Fruit fly (Drosophila melanogaster): ENCODE data around the gene wts.

wts gene

dm6 chr3R:30797323-30797911, 9.0 kb downstream of the wts start (continued):
- TF ChIP-seq CG14860 (GFP tag; IDR thresholded peaks at IDR 0.05; ENCODE audit: partially characterized antibody), result peak; percentile 73; the same call in 2 of the 3 replicates
- no peak for TF ChIP-seq CG9876 (GFP tag; optimal IDR thresholded peaks at IDR 0.05)
- no peak for TF ChIP-seq CG4707 (GFP tag; optimal IDR thresholded peaks at IDR 0.05)
- TF ChIP-seq phol (tag; optimal IDR thresholded peaks at IDR 0.05), result peak; percentile 73
- TF ChIP-seq exex (tag; optimal IDR thresholded peaks at IDR 0.05), result no peak
- TF ChIP-seq grn (GFP tag; optimal IDR thresholded peaks at IDR 0.05), result no peak
- peak; percentile 58; the same call in 1 of the 3 replicates for TF ChIP-seq CG11560 (tag; IDR thresholded peaks at IDR 0.05)
- no peak for TF ChIP-seq tll (GFP tag; optimal IDR thresholded peaks at IDR 0.05)
- peak; percentile 34 for TF ChIP-seq trem (tag; optimal IDR thresholded peaks at IDR 0.05)
- TF ChIP-seq tap (tag; optimal IDR thresholded peaks at IDR 0.05), result no peak
- no peak for TF ChIP-seq pum (GFP tag; optimal IDR thresholded peaks at IDR 0.05)
- TF ChIP-seq CG3838 (GFP tag; optimal IDR thresholded peaks at IDR 0.05), result no peak
- TF ChIP-seq sqz (GFP tag; optimal IDR thresholded peaks at IDR 0.05), result no peak
- no peak for TF ChIP-seq mirr (GFP tag; optimal IDR thresholded peaks at IDR 0.05)
- TF ChIP-seq ems (GFP tag; optimal IDR thresholded peaks at IDR 0.05), result peak; percentile 36
- TF ChIP-seq gfzf (GFP tag; optimal IDR thresholded peaks at IDR 0.05), result no peak
- TF ChIP-seq CG6175 (GFP tag; IDR thresholded peaks at IDR 0.05), result no peak; the same call in 2 of the 3 replicates
- TF ChIP-seq dmrt99B (tag; optimal IDR thresholded peaks at IDR 0.05), result peak; percentile 82
- peak; percentile 29 for TF ChIP-seq NfI (GFP tag; optimal IDR thresholded peaks at IDR 0.05)
- no peak for TF ChIP-seq lov (optimal IDR thresholded peaks at IDR 0.05)
- no peak for TF ChIP-seq lov (GFP tag; IDR thresholded peaks at IDR 0.05)
- no peak for TF ChIP-seq psq (GFP tag; optimal IDR thresholded peaks at IDR 0.05)
- TF ChIP-seq bcd (GFP tag; optimal IDR thresholded peaks at IDR 0.05), result peak; percentile 67
- TF ChIP-seq CG5245 (GFP tag; optimal IDR thresholded peaks at IDR 0.05), result peak; percentile 35
- TF ChIP-seq Nf-YA (GFP tag; IDR thresholded peaks at IDR 0.05), result no peak
- peak; percentile 43 for TF ChIP-seq CG3407 (GFP tag; optimal IDR thresholded peaks at IDR 0.05)
- TF ChIP-seq CG34376 (GFP tag; optimal IDR thresholded peaks at IDR 0.05), result no peak
- no peak for TF ChIP-seq tio (GFP tag; optimal IDR thresholded peaks at IDR 0.05)
- TF ChIP-seq ase (GFP tag; IDR thresholded peaks at IDR 0.05), result peak; percentile 56; the same call in 1 of the 3 replicates
- peak; percentile 52 for TF ChIP-seq Deaf1 (tag; optimal IDR thresholded peaks at IDR 0.05)
- TF ChIP-seq br (optimal IDR thresholded peaks at IDR 0.05), result no peak
- TF ChIP-seq CG2129 (GFP tag; IDR thresholded peaks at IDR 0.05; ENCODE audit: partially characterized antibody), result no peak
- 0 out of 2 replicates have a peak, but pooled peaks have one; percentile 24 for TF ChIP-seq Bgb (GFP tag; IDR thresholded peaks at IDR 0.05; ENCODE audit: partially characterized antibody)
- no peak for TF ChIP-seq CG16779 (GFP tag; IDR thresholded peaks at IDR 0.05)
- no peak for TF ChIP-seq gcm2 (GFP tag; optimal IDR thresholded peaks at IDR 0.05)
- TF ChIP-seq z (GFP tag; IDR thresholded peaks at IDR 0.05), result no peak
- no peak for TF ChIP-seq Hand (GFP tag; optimal IDR thresholded peaks at IDR 0.05)
- peak; percentile 70 for TF ChIP-seq Hmr (GFP tag; optimal IDR thresholded peaks at IDR 0.05)
- TF ChIP-seq CG16813 (GFP tag; IDR thresholded peaks at IDR 0.05; ENCODE audit: partially characterized antibody), result peak; percentile 49; the same call in 2 of the 3 replicates
- TF ChIP-seq zfh2 (GFP tag; optimal IDR thresholded peaks at IDR 0.05), result peak; percentile 30
- no peak for TF ChIP-seq HLHmδ (GFP tag; optimal IDR thresholded peaks at IDR 0.05)
- TF ChIP-seq CG13123 (GFP tag; optimal IDR thresholded peaks at IDR 0.05), result no peak
- peak; percentile 61 for TF ChIP-seq CG9215 (GFP tag; IDR thresholded peaks at IDR 0.05)
- no peak for TF ChIP-seq schlank (tag; optimal IDR thresholded peaks at IDR 0.05)
- peak; percentile 60 for TF ChIP-seq CG17829 (tag; optimal IDR thresholded peaks at IDR 0.05)
- peak; percentile 33; the same call in 1 of the 2 replicates for TF ChIP-seq E2f2 (GFP tag; IDR thresholded peaks at IDR 0.05)
- no peak for TF ChIP-seq CG18011 (GFP tag; optimal IDR thresholded peaks at IDR 0.05)
- TF ChIP-seq CG3847 (GFP tag; IDR thresholded peaks at IDR 0.05), result peak; percentile 64
- no peak for TF ChIP-seq CG6854 (GFP tag; optimal IDR thresholded peaks at IDR 0.05)
- TF ChIP-seq CG11695 (GFP tag; IDR thresholded peaks at IDR 0.05), result peak; percentile 62; the same call in 2 of the 3 replicates

Measured in whole organism, embryonic.